Worm (Caenorhabditis elegans) whole organism, L1 larva: ENCODE results near the gene W08F4.3.

ENCODE experiments used
- C16A3.4 ChIP-seq: fragments of 150-350 bp; optimal IDR thresholded peaks from 2 replicates; lab custom pipeline; 2014; ENCODE audit warnings: missing biosample characterization, missing genetic modification characterization
- aly-2 ChIP-seq: fragments of 150-350 bp; optimal IDR thresholded peaks from 2 replicates; lab custom pipeline; 2014; ENCODE audit warnings: missing biosample characterization, missing genetic modification characterization
- ama-1 ChIP-seq: fragments of 150-350 bp; optimal IDR thresholded peaks from 2 replicates; lab custom pipeline; 2014
- blmp-1 ChIP-seq: fragments of 150-350 bp; optimal IDR thresholded peaks from 2 replicates; lab custom pipeline; 2014; ENCODE audit warnings: missing biosample characterization, missing genetic modification characterization
- ceh-63 ChIP-seq: fragments of 200-800 bp; sonication (Bioruptor generic); optimal IDR thresholded peaks from 2 replicates; lab custom pipeline; 2018; ENCODE audit warnings: mild to moderate bottlenecking, missing genetic modification characterization, missing compliant biosample characterization
- ceh-8 ChIP-seq: fragments of 200-800 bp; sonication (Bioruptor generic); optimal IDR thresholded peaks from 2 replicates; lab custom pipeline; 2018; ENCODE audit warnings: mild to moderate bottlenecking, missing genetic modification characterization, moderate library complexity, missing compliant biosample characterization
- ceh-82 ChIP-seq, 3 experiments: fragments of 150-350 bp in 1 of 3; sonication (generic microtip) in 2 of 3; optimal IDR thresholded peaks; 2 replicates each; lab custom pipeline; 2014 to 2017; ENCODE audit warnings: missing biosample characterization in 3 of 3, missing genetic modification characterization in 3 of 3
- efl-1 ChIP-seq, 4 experiments: fragments of 150-350 bp; optimal IDR thresholded peaks in 3 of 4; peaks in 1 of 4; 1 replicate in 1 of 4; 2 replicates in 3 of 4; lab custom pipeline; 2014; ENCODE audit warnings: missing biosample characterization in 2 of 4, missing genetic modification characterization in 2 of 4, missing genetic modification reagents in 2 of 4
- egl-13 ChIP-seq: sonication (generic microtip); optimal IDR thresholded peaks from 2 replicates; lab custom pipeline; 2016; ENCODE audit warnings: missing genotype, missing genetic modification reagents, missing genetic modification characterization, missing compliant biosample characterization
- egl-27 ChIP-seq, 2 experiments: fragments of 150-350 bp in 1 of 2; sonication (generic microtip); optimal IDR thresholded peaks; 3 replicates each; lab custom pipeline; 2017 to 2018; ENCODE audit warnings: missing biosample characterization in 2 of 2, missing genetic modification characterization in 2 of 2, missing genetic modification reagents in 2 of 2
- elt-2 ChIP-seq: sonication (generic microtip); optimal IDR thresholded peaks from 2 replicates; lab custom pipeline; 2016; ENCODE audit warnings: missing genetic modification characterization, mild to moderate bottlenecking, inconsistent platforms, missing compliant biosample characterization, missing genetic modification reagents
- fkh-10 ChIP-seq: sonication (generic microtip); optimal IDR thresholded peaks from 2 replicates; lab custom pipeline; 2017; ENCODE audit warnings: missing biosample characterization, missing genetic modification reagents, missing genetic modification characterization
- fkh-8 ChIP-seq: sonication (generic microtip); optimal IDR thresholded peaks from 2 replicates; lab custom pipeline; 2016; ENCODE audit warnings: mild to moderate bottlenecking, missing genetic modification characterization, missing compliant biosample characterization
- grh-1 ChIP-seq: fragments of 200-800 bp; sonication (Bioruptor generic); IDR thresholded peaks from 2 replicates; pipeline ENCODE4 v1.3.6; 2022; ENCODE audit warnings: missing genetic modification reagents, missing genetic modification characterization, missing compliant biosample characterization
- hlh-17 ChIP-seq: fragments of 200-800 bp; sonication (Bioruptor generic); optimal IDR thresholded peaks from 2 replicates; lab custom pipeline; 2018; ENCODE audit warnings: missing genetic modification characterization, mild to moderate bottlenecking, missing compliant biosample characterization, moderate library complexity, borderline replicate concordance
- hpl-2 ChIP-seq: fragments of 150-350 bp; optimal IDR thresholded peaks from 2 replicates; lab custom pipeline; 2014; ENCODE audit warnings: missing biosample characterization, missing genetic modification reagents, missing genetic modification characterization
- irx-1 ChIP-seq: sonication (generic microtip); optimal IDR thresholded peaks from 2 replicates; lab custom pipeline; 2016; ENCODE audit warnings: missing genetic modification characterization, missing compliant biosample characterization
- lin-13 ChIP-seq: fragments of 150-350 bp; optimal IDR thresholded peaks from 2 replicates; lab custom pipeline; 2014; ENCODE audit warnings: missing biosample characterization, missing genetic modification reagents, missing genetic modification characterization
- lin-15B ChIP-seq: fragments of 150-350 bp; sonication (generic microtip); optimal IDR thresholded peaks from 3 replicates; lab custom pipeline; 2014; ENCODE audit warnings: missing biosample characterization, missing genetic modification characterization
- lin-35 ChIP-seq, 2 experiments: fragments of 150-350 bp; optimal IDR thresholded peaks; 2 replicates each; lab custom pipeline; 2014; ENCODE audit warnings: missing biosample characterization in 2 of 2, missing genetic modification characterization in 2 of 2, missing genetic modification reagents in 2 of 2
- lin-39 ChIP-seq: fragments of 150-350 bp; optimal IDR thresholded peaks from 2 replicates; lab custom pipeline; 2014; ENCODE audit warnings: missing biosample characterization, missing genetic modification reagents, missing genetic modification characterization
- lir-3 ChIP-seq: sonication (generic microtip); optimal IDR thresholded peaks from 2 replicates; lab custom pipeline; 2016; ENCODE audit warnings: mild to moderate bottlenecking, missing genetic modification characterization, moderate library complexity, missing compliant biosample characterization; ENCODE audit not compliant: poor library complexity
- lsy-2 ChIP-seq, 2 experiments: fragments of 150-350 bp; optimal IDR thresholded peaks; 2 replicates each; lab custom pipeline; 2014; ENCODE audit warnings: missing biosample characterization in 2 of 2, missing genetic modification characterization in 2 of 2
- mab-9 ChIP-seq: fragments of 200-800 bp; sonication (Bioruptor generic); IDR thresholded peaks from 2 replicates; pipeline ENCODE4 v1.3.6; 2022; ENCODE audit warnings: missing genetic modification reagents, missing genetic modification characterization, missing compliant biosample characterization
- mep-1 ChIP-seq: fragments of 150-350 bp; optimal IDR thresholded peaks from 2 replicates; lab custom pipeline; 2014; ENCODE audit warnings: missing biosample characterization, missing genetic modification characterization
- nhr-12 ChIP-seq: sonication (generic microtip); optimal IDR thresholded peaks from 2 replicates; lab custom pipeline; 2017; ENCODE audit warnings: missing biosample characterization, missing genetic modification characterization
- nhr-19 ChIP-seq: fragments of 200-800 bp; sonication (Bioruptor generic); conservative IDR thresholded peaks from 2 replicates; pipeline ENCODE4 v1.3.6; 2022; ENCODE audit warnings: missing genetic modification characterization, missing compliant biosample characterization
- nhr-71 ChIP-seq: sonication (generic microtip); optimal IDR thresholded peaks from 2 replicates; lab custom pipeline; 2016; ENCODE audit warnings: mild to moderate bottlenecking, missing genetic modification characterization, moderate library complexity, missing compliant biosample characterization
- nhr-76 ChIP-seq: sonication (generic microtip); optimal IDR thresholded peaks from 2 replicates; lab custom pipeline; 2017; ENCODE audit warnings: missing biosample characterization, missing genetic modification characterization
- nhr-85 ChIP-seq: sonication (generic microtip); peaks from one replicate; lab custom pipeline; 2016; ENCODE audit warnings: missing genetic modification characterization, inconsistent platforms, missing compliant biosample characterization
- nhr-90 ChIP-seq: sonication (generic microtip); optimal IDR thresholded peaks from 2 replicates; lab custom pipeline; 2016; ENCODE audit warnings: mild to moderate bottlenecking, missing genetic modification characterization, missing compliant biosample characterization; ENCODE audit not compliant: poor library complexity
- pqm-1 ChIP-seq: sonication (generic microtip); optimal IDR thresholded peaks from 3 replicates; lab custom pipeline; 2017; ENCODE audit warnings: missing biosample characterization, missing genetic modification characterization
- skn-1 ChIP-seq: fragments of 150-350 bp; optimal IDR thresholded peaks from 2 replicates; lab custom pipeline; 2014; ENCODE audit warnings: missing biosample characterization, missing genetic modification characterization
- snpc-4 ChIP-seq: fragments of 150-350 bp; optimal IDR thresholded peaks from 2 replicates; lab custom pipeline; 2014; ENCODE audit warnings: missing biosample characterization, missing genetic modification characterization
- sup-37 ChIP-seq: fragments of 200-800 bp; sonication (Bioruptor generic); optimal IDR thresholded peaks from 2 replicates; lab custom pipeline; 2018; ENCODE audit warnings: mild to moderate bottlenecking, missing genetic modification characterization, missing compliant biosample characterization
- tbx-2 ChIP-seq: sonication (generic microtip); optimal IDR thresholded peaks from 2 replicates; lab custom pipeline; 2016; ENCODE audit warnings: missing genetic modification characterization, missing compliant biosample characterization
- unc-86 ChIP-seq: sonication (generic microtip); optimal IDR thresholded peaks from 2 replicates; lab custom pipeline; 2016; ENCODE audit warnings: missing genetic modification characterization, missing compliant biosample characterization
- zip-4 ChIP-seq: fragments of 200-800 bp; sonication (Bioruptor generic); optimal IDR thresholded peaks from 2 replicates; lab custom pipeline; 2018; ENCODE audit warnings: mild to moderate bottlenecking, missing genetic modification characterization, moderate library complexity, missing compliant biosample characterization
- ztf-11 ChIP-seq, 2 experiments: sonication (generic microtip); optimal IDR thresholded peaks; 2 replicates each; lab custom pipeline; 2016 to 2017; ENCODE audit warnings: missing genetic modification characterization in 2 of 2, missing biosample characterization in 1 of 2, missing compliant biosample characterization in 1 of 2
- ztf-4 ChIP-seq: fragments of 150-350 bp; optimal IDR thresholded peaks from 2 replicates; lab custom pipeline; 2014; ENCODE audit warnings: missing biosample characterization, missing genetic modification characterization

W08F4.3 gene

ce11 chrII:549501-549900 lies 30.9 kb upstream of the W08F4.3 start:
- TF ChIP-seq efl-1 (optimal IDR thresholded peaks at IDR 0.05; lab: Kevin White, UChicago) (no peak), efl-1 (GFP tag; optimal IDR thresholded peaks at IDR 0.05 in 1 of 2; lab: Kevin White, UChicago) (peak in 1 of 2 experiments; percentile 77), sup-37 (GFP tag; lab: Kevin White, UChicago) (no peak)
- TF ChIP-seq, all 84 proteins: peak for 1

DNA sequence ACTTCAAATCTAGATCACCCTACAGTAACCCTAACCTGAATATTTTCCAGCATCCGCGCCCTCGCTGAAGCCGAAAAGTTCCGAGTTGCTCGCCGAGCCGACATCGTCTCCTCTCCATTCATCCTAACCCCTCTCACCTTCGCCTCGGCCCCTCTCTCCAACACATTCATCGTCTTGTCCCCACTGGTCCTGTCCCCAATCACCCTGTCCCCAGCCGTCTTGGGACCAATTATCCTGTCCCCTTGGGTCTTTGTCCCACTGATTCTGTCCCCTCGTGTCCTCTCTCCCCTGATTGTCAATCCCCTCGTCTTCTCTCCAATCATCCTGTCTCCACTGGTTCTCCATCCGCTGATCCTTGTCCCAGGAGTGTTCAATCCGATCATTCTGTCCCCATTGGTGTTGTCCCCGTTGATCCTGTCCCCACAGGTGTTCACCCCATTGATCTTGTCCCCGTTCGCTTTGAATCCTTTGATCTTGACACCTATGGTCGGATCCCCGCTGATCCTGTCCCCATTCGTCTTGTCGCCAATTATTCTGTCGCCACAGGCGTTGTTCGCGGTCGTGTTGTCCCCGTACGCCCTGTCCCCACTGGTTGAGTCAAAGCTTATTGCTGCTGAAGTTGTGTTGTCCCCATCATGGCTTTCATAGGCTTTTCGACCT lies 29.0 kb upstream of the W08F4.3 start, which contains the start of gene lips-7:
Gene lips-7, plus strand, starts transcription at position 610 of the 660 bp plus-strand sequence.
- TF ChIP-seq ztf-4 (tag; lab: Kevin White, UChicago), result no peak
- no peak for TF ChIP-seq efl-1 (optimal IDR thresholded peaks at IDR 0.05; lab: Kevin White, UChicago)
- peak in 1 of 2 experiments; percentile 35 for TF ChIP-seq efl-1 (GFP tag; optimal IDR thresholded peaks at IDR 0.05 in 1 of 2; lab: Kevin White, UChicago)
- TF ChIP-seq, all 84 proteins: peak for 1

DNA sequence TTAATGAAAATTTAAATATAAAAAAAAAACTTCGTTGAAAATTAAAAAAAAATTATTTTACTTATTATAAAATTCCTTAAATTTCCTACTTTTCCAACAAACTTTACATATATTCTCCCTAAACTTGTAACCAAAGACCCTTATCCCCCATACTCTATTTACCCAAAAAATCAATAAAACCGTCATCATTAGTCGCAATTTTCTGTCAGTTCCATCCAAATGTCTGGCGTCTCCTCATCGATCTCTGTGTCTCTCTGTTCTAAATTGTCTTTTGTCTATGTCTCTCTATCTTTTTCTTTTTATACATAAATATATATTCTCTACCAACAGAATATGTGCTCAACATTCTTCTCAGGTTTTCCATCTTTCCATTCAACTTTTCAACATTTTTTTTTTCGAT lies 25.0 kb upstream of the W08F4.3 start:
- TF ChIP-seq egl-13 (tag; lab: Kevin White, UChicago) (no peak), unc-86 (tag; lab: Kevin White, UChicago) (no peak), efl-1 (optimal IDR thresholded peaks at IDR 0.05; lab: Kevin White, UChicago) (peak in 1 of 2 experiments; percentile 13), efl-1 (GFP tag; optimal IDR thresholded peaks at IDR 0.05 in 1 of 2; lab: Kevin White, UChicago) (peak in 1 of 2 experiments; percentile 77), lin-35 (GFP tag; optimal IDR thresholded peaks at IDR 0.05; lab: Kevin White, UChicago) (peak in 1 of 2 experiments; percentile 0), skn-1 (peak; percentile 24), ama-1 (no peak), lsy-2 (tag; optimal IDR thresholded peaks at IDR 0.05; lab: Kevin White, UChicago) (peak in 1 of 2 experiments; percentile 20), lin-15B (tag; lab: Kevin White, UChicago) (no peak)

DNA sequence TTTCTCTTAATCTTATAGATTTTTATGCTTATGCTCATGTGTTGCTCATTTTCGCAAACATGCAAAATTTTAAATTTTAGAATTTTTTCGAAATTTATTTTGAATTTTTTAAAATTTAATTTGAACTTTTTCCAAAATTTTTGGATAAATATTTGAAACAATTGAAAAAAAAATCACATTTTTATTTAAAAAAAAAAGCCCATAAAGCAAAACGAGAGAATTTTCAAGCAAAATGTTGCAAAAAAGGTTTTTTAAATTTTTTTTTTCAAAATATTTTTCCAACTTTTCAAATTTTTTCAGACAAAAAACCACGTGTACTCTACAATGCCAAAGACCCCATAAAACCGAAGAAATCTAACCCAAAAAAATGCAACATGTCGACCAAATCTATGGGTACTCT lies 24.2 kb upstream of the W08F4.3 start, which contains the start of the genes C09E8.1 and C09E8.6:
Gene C09E8.1, plus strand, starts transcription at position 301 of the 400 bp plus-strand sequence.
Gene C09E8.6, plus strand, starts transcription at position 313 of the 400 bp plus-strand sequence.
- no peak for TF ChIP-seq tbx-2 (tag; lab: Kevin White, UChicago)
- no peak for TF ChIP-seq ceh-82 (tag; optimal IDR thresholded peaks at IDR 0.05; lab: Kevin White, UChicago)
- no peak for TF ChIP-seq nhr-85 (tag; lab: Kevin White, UChicago)
- no peak for TF ChIP-seq lin-39 (tag; lab: Kevin White, UChicago)
- no peak for TF ChIP-seq nhr-90 (tag; lab: Kevin White, UChicago)
- no peak for TF ChIP-seq irx-1
- no peak for TF ChIP-seq fkh-10
- no peak for TF ChIP-seq hlh-17 (GFP tag; lab: Kevin White, UChicago)
- no peak for TF ChIP-seq egl-27 (tag; optimal IDR thresholded peaks at IDR 0.05; lab: Kevin White, UChicago)
- no peak for TF ChIP-seq ztf-4 (tag; lab: Kevin White, UChicago)
- no peak for TF ChIP-seq ceh-8 (GFP tag; lab: Kevin White, UChicago)
- TF ChIP-seq aly-2 (tag; lab: Kevin White, UChicago), result no peak
- no peak for TF ChIP-seq mep-1 (tag; lab: Kevin White, UChicago)
- no peak for TF ChIP-seq lin-35 (GFP tag; optimal IDR thresholded peaks at IDR 0.05; lab: Kevin White, UChicago)
- TF ChIP-seq skn-1, result no peak
- TF ChIP-seq C16A3.4 (tag; lab: Kevin White, UChicago), result no peak
- TF ChIP-seq blmp-1 (tag; lab: Kevin White, UChicago), result no peak
- no peak for TF ChIP-seq mab-9

DNA sequence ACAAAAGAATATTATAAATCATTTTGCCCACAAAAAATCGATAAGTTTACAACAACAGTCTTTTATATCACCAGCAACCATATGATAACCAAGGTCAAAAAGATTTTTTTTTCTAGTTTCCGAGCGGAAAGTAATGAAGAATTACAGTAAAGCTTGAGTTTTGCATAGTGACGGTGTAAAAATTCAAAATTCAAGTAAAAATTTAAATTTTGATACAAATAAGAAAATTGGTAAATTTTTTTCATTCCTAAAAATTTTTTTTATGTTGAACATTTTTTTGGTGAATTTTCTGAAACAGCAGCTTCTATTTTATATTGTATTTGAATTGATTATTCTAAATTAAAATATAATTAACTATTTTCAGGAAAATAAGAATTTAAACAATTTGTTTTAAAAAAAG lies 11.6 kb upstream of the W08F4.3 start, which contains the start of gene W08F4.5:
Gene W08F4.5, minus strand, starts transcription at position 101 of the 400 bp plus-strand sequence.
- TF ChIP-seq nhr-12 (tag; lab: Kevin White, UChicago) (no peak), elt-2 (tag; lab: Kevin White, UChicago) (no peak), nhr-71 (no peak), irx-1 (no peak), grh-1 (GFP tag; lab: Robert Waterston, UW) (no peak), ztf-11 (tag; optimal IDR thresholded peaks at IDR 0.05; lab: Kevin White, UChicago) (no peak), lin-39 (tag; lab: Kevin White, UChicago) (no peak), snpc-4 (no peak), nhr-19 (GFP tag; lab: Robert Waterston, UW) (no peak), hpl-2 (GFP tag; lab: Kevin White, UChicago) (no peak), ztf-4 (tag; lab: Kevin White, UChicago) (no peak), zip-4 (GFP tag; lab: Kevin White, UChicago) (no peak), ceh-63 (no peak), pqm-1 (no peak), nhr-76 (no peak), fkh-8 (tag; lab: Kevin White, UChicago) (no peak), lin-13 (no peak), nhr-90 (tag; lab: Kevin White, UChicago) (no peak), lir-3 (no peak), lin-15B (tag; lab: Kevin White, UChicago) (no peak)
